Fruit fly (Drosophila melanogaster) whole organism, embryonic: Measurements from ENCODE around the gene Gr89a.

ENCODE experiments used
- Awh ChIP-seq: fragments of 200-800 bp; sonication (Bioruptor generic); IDR thresholded peaks from 2 replicates; pipeline ENCODE4, ENCODE4 v1.3.6; 2022; ENCODE audit warnings: missing biosample characterization, missing genetic modification characterization
- CG10209 ChIP-seq: fragments of 200-800 bp; sonication (Bioruptor generic); optimal IDR thresholded peaks from 3 replicates; lab custom pipeline; 2017; ENCODE audit warnings: missing biosample characterization, mild to moderate bottlenecking, missing genetic modification characterization, missing genetic modification reagents
- CG13123 ChIP-seq: fragments of 200-800 bp; sonication (Bioruptor generic); optimal IDR thresholded peaks from 2 replicates; lab custom pipeline; 2016; ENCODE audit warnings: missing biosample characterization, missing genetic modification characterization
- CG15073 ChIP-seq: fragments of 200-800 bp; sonication (Bioruptor generic); optimal IDR thresholded peaks from 2 replicates; lab custom pipeline; 2016; ENCODE audit warnings: missing biosample characterization, missing genetic modification characterization
- CG15269 ChIP-seq: fragments of 200-800 bp; sonication (Bioruptor generic); optimal IDR thresholded peaks from 2 replicates; lab custom pipeline; 2018; ENCODE audit warnings: missing biosample characterization, mild to moderate bottlenecking, missing genetic modification characterization, moderate library complexity
- CG17361 ChIP-seq: fragments of 200-800 bp; sonication (Bioruptor generic); IDR thresholded peaks from 3 replicates; pipeline ENCODE4 v1.3.6; 2022; ENCODE audit warnings: missing biosample characterization, missing genetic modification characterization
- CG17912 ChIP-seq: fragments of 200-800 bp; sonication (Bioruptor generic); optimal IDR thresholded peaks from 2 replicates; lab custom pipeline; 2018; ENCODE audit warnings: missing biosample characterization, mild to moderate bottlenecking, missing genetic modification characterization
- CG18262 ChIP-seq: fragments of 200-800 bp; optimal IDR thresholded peaks from 3 replicates; lab custom pipeline; 2019; ENCODE audit warnings: missing biosample characterization, mild to moderate bottlenecking, missing genetic modification characterization, moderate library complexity
- CG1832 ChIP-seq: fragments of 200-800 bp; sonication (Bioruptor generic); optimal IDR thresholded peaks from 2 replicates; lab custom pipeline; 2017; ENCODE audit warnings: missing biosample characterization, mild to moderate bottlenecking, missing genetic modification characterization, inconsistent platforms
- CG18764 ChIP-seq: fragments of 200-800 bp; sonication (Bioruptor generic); optimal IDR thresholded peaks from 3 replicates; lab custom pipeline; 2016; ENCODE audit warnings: missing biosample characterization, missing genetic modification characterization
- CG2199 ChIP-seq: fragments of 200-800 bp; sonication (Bioruptor generic); IDR thresholded peaks from 3 replicates; pipeline ENCODE4 v1.3.6; 2022; ENCODE audit warnings: missing biosample characterization, missing genetic modification characterization
- CG2712 ChIP-seq: fragments of 200-800 bp; optimal IDR thresholded peaks from 3 replicates; lab custom pipeline; 2019; ENCODE audit warnings: missing biosample characterization, mild to moderate bottlenecking, missing genetic modification characterization, moderate library complexity
- CG6683 ChIP-seq: fragments of 200-800 bp; sonication (Bioruptor generic); optimal IDR thresholded peaks from 2 replicates; lab custom pipeline; 2017; ENCODE audit warnings: missing biosample characterization, mild to moderate bottlenecking, missing genetic modification characterization, missing genetic modification reagents
- CG6813 ChIP-seq: fragments of 200-800 bp; sonication (Bioruptor generic); optimal IDR thresholded peaks from 2 replicates; lab custom pipeline; 2017; ENCODE audit warnings: missing biosample characterization, missing genetic modification characterization, mild to moderate bottlenecking, moderate library complexity, missing genetic modification reagents
- CG8478 ChIP-seq: fragments of >200 bp; optimal IDR thresholded peaks from 2 replicates; lab custom pipeline; 2018
- CG8765 ChIP-seq: fragments of 200-800 bp; sonication (Bioruptor generic); IDR thresholded peaks from 2 replicates; pipeline ENCODE4 v1.3.6; 2022; ENCODE audit warnings: missing biosample characterization, missing genetic modification characterization
- Deaf1 ChIP-seq: fragments of 200-800 bp; optimal IDR thresholded peaks from 3 replicates; lab custom pipeline; 2019; ENCODE audit warnings: missing biosample characterization, mild to moderate bottlenecking, missing genetic modification characterization, moderate library complexity
- Dip2 ChIP-seq: fragments of 200-800 bp; sonication (Bioruptor generic); IDR thresholded peaks from 2 replicates; pipeline ENCODE4 v1.3.6; 2022; ENCODE audit warnings: missing biosample characterization, missing genetic modification characterization
- Dip3 ChIP-seq: fragments of 200-800 bp; sonication (Bioruptor generic); optimal IDR thresholded peaks from 3 replicates; lab custom pipeline; 2016; ENCODE audit warnings: missing biosample characterization, missing genetic modification characterization
- Doc3 ChIP-seq: fragments of 200-800 bp; sonication (Bioruptor generic); IDR thresholded peaks from 3 replicates; pipeline ENCODE4 v1.3.6; 2022; ENCODE audit warnings: missing biosample characterization, missing genetic modification characterization; ENCODE audit not compliant: partially characterized antibody
- E2f1 ChIP-seq: fragments of 200-800 bp; sonication (Bioruptor generic); IDR thresholded peaks from 2 replicates; pipeline ENCODE4 v1.3.6; 2022; ENCODE audit warnings: missing biosample characterization, missing genetic modification characterization
- Elba2 ChIP-seq: fragments of 200-800 bp; sonication (Bioruptor generic); optimal IDR thresholded peaks from 3 replicates; lab custom pipeline; 2016; ENCODE audit warnings: missing biosample characterization, missing genetic modification characterization
- Ets97D ChIP-seq: fragments of 200-800 bp; sonication (Bioruptor generic); optimal IDR thresholded peaks from 3 replicates; lab custom pipeline; 2016; ENCODE audit warnings: missing biosample characterization, missing genetic modification characterization
- Gsc ChIP-seq: fragments of 200-800 bp; sonication (Bioruptor generic); IDR thresholded peaks from 2 replicates; pipeline ENCODE4 v1.3.6; 2022; ENCODE audit warnings: missing biosample characterization, missing genetic modification characterization
- HLH3B ChIP-seq: fragments of 200-800 bp; sonication (Bioruptor generic); IDR thresholded peaks from 2 replicates; pipeline ENCODE4 v1.3.6; 2022; ENCODE audit warnings: missing biosample characterization, missing genetic modification characterization
- HLH54F ChIP-seq: fragments of 200-800 bp; sonication (Bioruptor generic); optimal IDR thresholded peaks from 3 replicates; lab custom pipeline; 2016; ENCODE audit warnings: missing biosample characterization, missing genetic modification characterization
- HmgZ ChIP-seq: fragments of 200-800 bp; sonication (Bioruptor generic); optimal IDR thresholded peaks from 2 replicates; lab custom pipeline; 2018; ENCODE audit warnings: missing biosample characterization, mild to moderate bottlenecking, missing genetic modification characterization
- Hr78 ChIP-seq, 2 experiments: fragments of 200-800 bp in 1 of 2; fragments of >200 bp in 1 of 2; sonication (Bioruptor generic) in 1 of 2; optimal IDR thresholded peaks; 2 replicates each; lab custom pipeline; 2017 to 2019; ENCODE audit warnings: missing biosample characterization in 2 of 2, missing genetic modification characterization in 2 of 2, mild to moderate bottlenecking in 1 of 2, moderate library complexity in 1 of 2
- Hsf ChIP-seq: fragments of 200-800 bp; sonication (Bioruptor generic); optimal IDR thresholded peaks from 3 replicates; lab custom pipeline; 2016; ENCODE audit warnings: missing biosample characterization, missing genetic modification characterization
- MBD-R2 ChIP-seq: fragments of 200-800 bp; sonication (Bioruptor generic); IDR thresholded peaks from 2 replicates; pipeline ENCODE4 v1.3.6; 2022; ENCODE audit warnings: missing biosample characterization, missing genetic modification characterization
- Mes4 ChIP-seq: fragments of 200-800 bp; sonication (Bioruptor generic); optimal IDR thresholded peaks from 2 replicates; lab custom pipeline; 2016; ENCODE audit warnings: missing biosample characterization, missing genetic modification characterization
- PHDP ChIP-seq: fragments of 200-800 bp; sonication (Bioruptor generic); optimal IDR thresholded peaks from 3 replicates; lab custom pipeline; 2018; ENCODE audit warnings: missing biosample characterization, mild to moderate bottlenecking, missing genetic modification characterization, moderate library complexity
- Rx ChIP-seq: fragments of 200-800 bp; sonication (Bioruptor generic); IDR thresholded peaks from 2 replicates; pipeline ENCODE4 v1.3.6; 2022; ENCODE audit warnings: missing biosample characterization, missing genetic modification characterization
- Spps ChIP-seq: fragments of 200-800 bp; sonication (Bioruptor generic); optimal IDR thresholded peaks from 2 replicates; lab custom pipeline; 2018; ENCODE audit warnings: missing biosample characterization, mild to moderate bottlenecking, missing genetic modification characterization
- Sry-δ ChIP-seq: fragments of 200-800 bp; sonication (Bioruptor generic); optimal IDR thresholded peaks from 2 replicates; lab custom pipeline; 2016; ENCODE audit warnings: missing biosample characterization, missing genetic modification characterization
- Trl ChIP-seq, 3 experiments: fragments of >200 bp in 2 of 3; fragments of 200-800 bp in 1 of 3; sonication (Bioruptor generic) in 1 of 3; optimal IDR thresholded peaks; 2 replicates in 1 of 3; 3 replicates in 2 of 3; lab custom pipeline; 2016 to 2017; ENCODE audit warnings: missing biosample characterization in 1 of 3, missing genetic modification characterization in 1 of 3
- al ChIP-seq: fragments of 200-800 bp; sonication (Bioruptor generic); IDR thresholded peaks from 2 replicates; pipeline ENCODE4 v1.3.6; 2022; ENCODE audit warnings: missing biosample characterization, missing genetic modification characterization
- btn ChIP-seq: fragments of 200-800 bp; sonication (Bioruptor generic); optimal IDR thresholded peaks from 2 replicates; lab custom pipeline; 2016; ENCODE audit warnings: missing biosample characterization, missing genetic modification characterization
- cato ChIP-seq: fragments of 200-800 bp; sonication (Bioruptor generic); optimal IDR thresholded peaks from 2 replicates; lab custom pipeline; 2016; ENCODE audit warnings: missing biosample characterization, missing genetic modification characterization, borderline replicate concordance
- chm ChIP-seq: fragments of 200-800 bp; sonication (Bioruptor generic); IDR thresholded peaks from 2 replicates; pipeline ENCODE4 v1.3.6; 2022; ENCODE audit warnings: missing biosample characterization, missing genetic modification characterization
- da ChIP-seq: fragments of 200-800 bp; sonication (Bioruptor generic); optimal IDR thresholded peaks from 2 replicates; lab custom pipeline; 2016; ENCODE audit warnings: missing biosample characterization, missing genetic modification characterization
- esg ChIP-seq: fragments of 200-800 bp; sonication (Bioruptor generic); conservative IDR thresholded peaks from 2 replicates; pipeline ENCODE4 v1.3.6; 2022; ENCODE audit warnings: missing biosample characterization, missing genetic modification characterization
- lab ChIP-seq: fragments of 200-800 bp; sonication (Bioruptor generic); optimal IDR thresholded peaks from 3 replicates; lab custom pipeline; 2017; ENCODE audit warnings: missing biosample characterization, missing genetic modification characterization, mild to moderate bottlenecking, moderate library complexity, missing genetic modification reagents
- lbe ChIP-seq: fragments of 200-800 bp; sonication (Bioruptor generic); optimal IDR thresholded peaks from 2 replicates; lab custom pipeline; 2016; ENCODE audit warnings: missing biosample characterization, mild to moderate bottlenecking, missing genetic modification characterization
- oc ChIP-seq: fragments of 200-800 bp; sonication (Bioruptor generic); optimal IDR thresholded peaks from 2 replicates; lab custom pipeline; 2018; ENCODE audit warnings: missing biosample characterization, mild to moderate bottlenecking, missing genetic modification characterization, moderate library complexity
- pum ChIP-seq: fragments of 200-800 bp; sonication (Bioruptor generic); optimal IDR thresholded peaks from 2 replicates; lab custom pipeline; 2016; ENCODE audit warnings: missing biosample characterization, missing genetic modification characterization
- rib ChIP-seq: fragments of 200-800 bp; sonication (Bioruptor generic); IDR thresholded peaks from 2 replicates; pipeline ENCODE4 v1.3.6; 2022; ENCODE audit warnings: missing biosample characterization, missing genetic modification characterization
- sim ChIP-seq: fragments of 200-800 bp; sonication (Bioruptor generic); IDR thresholded peaks from 2 replicates; pipeline ENCODE4 v1.3.6; 2022; ENCODE audit warnings: missing biosample characterization, missing genetic modification characterization
- sqz ChIP-seq: fragments of 200-800 bp; sonication (Bioruptor generic); optimal IDR thresholded peaks from 3 replicates; lab custom pipeline; 2018; ENCODE audit warnings: missing biosample characterization, mild to moderate bottlenecking, missing genetic modification characterization
- tio ChIP-seq: fragments of 200-800 bp; sonication (Bioruptor generic); optimal IDR thresholded peaks from 2 replicates; lab custom pipeline; 2017; ENCODE audit warnings: missing biosample characterization, missing genetic modification characterization, inconsistent platforms
- vfl ChIP-seq: fragments of 200-800 bp; sonication (Bioruptor generic); optimal IDR thresholded peaks from 2 replicates; lab custom pipeline; 2016; ENCODE audit warnings: missing biosample characterization, missing genetic modification characterization

The Gr89a gene

dm6 chr3R:16524593-16525111 lies 25.9 kb upstream of the Gr89a start (continued):
- TF ChIP-seq cato (no peak), Dip3 (GFP tag; lab: Kevin White, UChicago) (no peak), Dip2 (GFP tag; lab: Robert Waterston, UW) (no peak), Deaf1 (no peak), CG17912 (GFP tag; lab: Kevin White, UChicago) (peak; percentile 11), E2f1 (GFP tag; lab: Robert Waterston, UW) (no peak), CG8765 (GFP tag; lab: Robert Waterston, UW) (no peak), CG1832 (no peak), Spps (tag; lab: Kevin White, UChicago) (peak; percentile 91), Hsf (peak; percentile 18), rib (GFP tag; lab: Robert Waterston, UW) (no peak), CG18764 (GFP tag; lab: Kevin White, UChicago) (peak; percentile 85), CG2712 (tag; lab: Kevin White, UChicago) (peak; percentile 68), lab (GFP tag; lab: Kevin White, UChicago) (peak; percentile 41), vfl (no peak), al (GFP tag; lab: Robert Waterston, UW) (no peak), CG6813 (GFP tag; lab: Kevin White, UChicago) (peak; percentile 51), CG2199 (GFP tag; lab: Robert Waterston, UW) (no peak), CG10209 (GFP tag; lab: Kevin White, UChicago) (peak; percentile 60), CG15269 (tag; lab: Kevin White, UChicago) (no peak), pum (GFP tag; lab: Kevin White, UChicago) (no peak), Gsc (GFP tag; lab: Robert Waterston, UW) (no peak), CG18262 (peak; percentile 63), MBD-R2 (GFP tag; lab: Robert Waterston, UW) (no peak), chm (GFP tag; lab: Robert Waterston, UW) (peak; percentile 88), CG13123 (GFP tag; lab: Kevin White, UChicago) (peak; percentile 48), CG17361 (peak; percentile 75; the same call in 2 of the 3 replicates), HmgZ (no peak), tio (GFP tag; lab: Kevin White, UChicago) (no peak), Mes4 (peak; percentile 61), HLH54F (GFP tag; lab: Kevin White, UChicago) (no peak), Doc3 (GFP tag; lab: Robert Waterston, UW) (no peak), Sry-δ (no peak), Trl (optimal IDR thresholded peaks at IDR 0.05; lab: Kevin White, UChicago) (no peak), Trl (GFP tag; optimal IDR thresholded peaks at IDR 0.05; lab: Kevin White, UChicago) (peak; percentile 56), oc (tag; lab: Kevin White, UChicago) (no peak), Awh (GFP tag; lab: Robert Waterston, UW) (0 out of 2 replicates have a peak, but pooled peaks have one; percentile 31), Elba2 (GFP tag; lab: Kevin White, UChicago) (no peak), lbe (GFP tag; lab: Kevin White, UChicago) (no peak), HLH3B (GFP tag; lab: Robert Waterston, UW) (no peak), Ets97D (GFP tag; lab: Kevin White, UChicago) (no peak), Hr78 (GFP tag; optimal IDR thresholded peaks at IDR 0.05; lab: Kevin White, UChicago) (peak in 1 of 2 experiments; percentile 84), esg (GFP tag; lab: Robert Waterston, UW) (no peak), PHDP (tag; lab: Kevin White, UChicago) (peak; percentile 36), sim (GFP tag; lab: Robert Waterston, UW) (0 out of 2 replicates have a peak, but pooled peaks have one; percentile 40), CG15073 (GFP tag; lab: Kevin White, UChicago) (no peak), btn (GFP tag; lab: Kevin White, UChicago) (no peak), Rx (GFP tag; lab: Robert Waterston, UW) (no peak), da (GFP tag; lab: Kevin White, UChicago) (no peak), CG8478 (lab: Kevin White, UChicago) (no peak), CG6683 (GFP tag; lab: Kevin White, UChicago) (peak; percentile 18), sqz (GFP tag; lab: Kevin White, UChicago) (peak; percentile 36)
